Worm (Caenorhabditis elegans) whole organism, L2 larva: ENCODE results near the gene snr-5.

Source experiments
- C34F6.9 ChIP-seq: fragments of 150-350 bp; optimal IDR thresholded peaks from 2 replicates; lab custom pipeline; 2014; ENCODE audit warnings: missing biosample characterization, missing genetic modification characterization
- F13H6.1 ChIP-seq: sonication (generic microtip); optimal IDR thresholded peaks from 2 replicates; lab custom pipeline; 2016; ENCODE audit warnings: missing genetic modification characterization, missing compliant biosample characterization
- R02D3.7 ChIP-seq: fragments of 150-350 bp; optimal IDR thresholded peaks from 2 replicates; lab custom pipeline; 2014; ENCODE audit warnings: missing biosample characterization, missing genetic modification characterization
- Y55F3AM.14 ChIP-seq: fragments of 200-800 bp; sonication (Bioruptor generic); optimal IDR thresholded peaks from 2 replicates; lab custom pipeline; 2018; ENCODE audit warnings: mild to moderate bottlenecking, missing genetic modification characterization, missing compliant biosample characterization
- ZK546.5 ChIP-seq: sonication (generic microtip); optimal IDR thresholded peaks from 2 replicates; lab custom pipeline; 2017; ENCODE audit warnings: missing biosample characterization, missing genetic modification characterization
- aly-2 ChIP-seq: fragments of 150-350 bp; optimal IDR thresholded peaks from 2 replicates; lab custom pipeline; 2014; ENCODE audit warnings: missing biosample characterization, missing genetic modification characterization
- ama-1 ChIP-seq: fragments of 150-350 bp; optimal IDR thresholded peaks from 2 replicates; lab custom pipeline; 2018; ENCODE audit warnings: inconsistent platforms
- blmp-1 ChIP-seq: sonication (generic microtip); optimal IDR thresholded peaks from 2 replicates; lab custom pipeline; 2017; ENCODE audit warnings: missing genetic modification characterization, mild to moderate bottlenecking, missing compliant biosample characterization, antibody characterized with exemption, moderate library complexity; ENCODE audit not compliant: insufficient read depth
- ceh-82 ChIP-seq: fragments of 150-350 bp; optimal IDR thresholded peaks from 2 replicates; lab custom pipeline; 2014; ENCODE audit warnings: missing biosample characterization, missing genetic modification characterization
- egl-27 ChIP-seq: sonication (generic microtip); optimal IDR thresholded peaks from 3 replicates; lab custom pipeline; 2017; ENCODE audit warnings: missing biosample characterization, missing genetic modification reagents, missing genetic modification characterization
- elt-1 ChIP-seq: fragments of 150-350 bp; optimal IDR thresholded peaks from 2 replicates; lab custom pipeline; 2014; ENCODE audit warnings: missing biosample characterization, missing genetic modification characterization
- gmeb-1 ChIP-seq: fragments of 150-350 bp; optimal IDR thresholded peaks from 2 replicates; lab custom pipeline; 2014; ENCODE audit warnings: missing biosample characterization, missing genetic modification characterization
- lin-11 ChIP-seq: fragments of 150-350 bp; sonication (generic microtip); optimal IDR thresholded peaks from 2 replicates; lab custom pipeline; 2014; ENCODE audit warnings: missing biosample characterization, missing genetic modification characterization, inconsistent platforms, mixed read lengths
- lin-13 ChIP-seq: fragments of 150-350 bp; optimal IDR thresholded peaks from 2 replicates; lab custom pipeline; 2014; ENCODE audit warnings: missing biosample characterization, missing genetic modification reagents, missing genetic modification characterization
- lin-39 ChIP-seq: fragments of 150-350 bp; optimal IDR thresholded peaks from 2 replicates; lab custom pipeline; 2014; ENCODE audit warnings: missing biosample characterization, missing genetic modification reagents, missing genetic modification characterization
- lsy-2 ChIP-seq, 2 experiments: fragments of 150-350 bp in 1 of 2; sonication (generic microtip) in 1 of 2; optimal IDR thresholded peaks; 2 replicates each; lab custom pipeline; 2014 to 2017; ENCODE audit warnings: missing biosample characterization in 2 of 2, missing genetic modification characterization in 2 of 2
- mdl-1 ChIP-seq, 2 experiments: fragments of 150-350 bp in 1 of 2; sonication (generic microtip) in 1 of 2; optimal IDR thresholded peaks; 2 replicates each; lab custom pipeline; 2017; ENCODE audit warnings: missing biosample characterization in 2 of 2, missing genetic modification characterization in 2 of 2
- nhr-10 ChIP-seq: sonication (generic microtip); optimal IDR thresholded peaks from 2 replicates; lab custom pipeline; 2017; ENCODE audit warnings: missing biosample characterization, missing genetic modification characterization
- nhr-11 ChIP-seq: fragments of 150-350 bp; optimal IDR thresholded peaks from 2 replicates; lab custom pipeline; 2014; ENCODE audit warnings: missing biosample characterization, missing genetic modification characterization
- nhr-12 ChIP-seq: fragments of 150-350 bp; optimal IDR thresholded peaks from 2 replicates; lab custom pipeline; 2014; ENCODE audit warnings: missing biosample characterization, missing genetic modification characterization
- nhr-129 ChIP-seq: fragments of 150-350 bp; optimal IDR thresholded peaks from 2 replicates; lab custom pipeline; 2014; ENCODE audit warnings: missing biosample characterization, missing genetic modification characterization
- nhr-21 ChIP-seq: fragments of 150-350 bp; optimal IDR thresholded peaks from 2 replicates; lab custom pipeline; 2014; ENCODE audit warnings: missing biosample characterization, missing genetic modification characterization
- nhr-23 ChIP-seq: fragments of 150-350 bp; optimal IDR thresholded peaks from 2 replicates; lab custom pipeline; 2014; ENCODE audit warnings: missing biosample characterization, missing genetic modification reagents, missing genetic modification characterization
- nhr-237 ChIP-seq: fragments of 150-350 bp; optimal IDR thresholded peaks from 2 replicates; lab custom pipeline; 2014; ENCODE audit warnings: missing biosample characterization, missing genetic modification characterization
- nhr-25 ChIP-seq: fragments of 150-350 bp; sonication (generic microtip); optimal IDR thresholded peaks from 3 replicates; lab custom pipeline; 2014; ENCODE audit warnings: missing biosample characterization, missing genetic modification characterization
- nhr-6 ChIP-seq: fragments of 150-350 bp; optimal IDR thresholded peaks from 2 replicates; lab custom pipeline; 2014; ENCODE audit warnings: missing biosample characterization, missing genetic modification characterization
- nhr-77 ChIP-seq: fragments of 150-350 bp; optimal IDR thresholded peaks from 2 replicates; lab custom pipeline; 2014; ENCODE audit warnings: missing biosample characterization, missing genetic modification characterization
- peb-1 ChIP-seq: fragments of 150-350 bp; optimal IDR thresholded peaks from 2 replicates; lab custom pipeline; 2014; ENCODE audit warnings: missing biosample characterization, missing genetic modification characterization
- sem-4 ChIP-seq: fragments of 150-350 bp; optimal IDR thresholded peaks from 2 replicates; lab custom pipeline; 2014; ENCODE audit warnings: missing biosample characterization, missing genetic modification reagents, missing genetic modification characterization
- sma-3 ChIP-seq: sonication (generic microtip); optimal IDR thresholded peaks from 2 replicates; lab custom pipeline; 2016; ENCODE audit warnings: missing genetic modification reagents, missing genetic modification characterization, missing compliant biosample characterization
- sma-9 ChIP-seq, 2 experiments: fragments of 150-350 bp in 1 of 2; sonication (generic microtip) in 1 of 2; optimal IDR thresholded peaks; 2 replicates each; lab custom pipeline; 2014 to 2016; ENCODE audit warnings: missing genetic modification characterization in 2 of 2, mild to moderate bottlenecking in 1 of 2, missing biosample characterization in 1 of 2, missing compliant biosample characterization in 1 of 2, missing genetic modification reagents in 1 of 2, moderate library complexity in 1 of 2
- unc-55 ChIP-seq: fragments of 150-350 bp; sonication (generic microtip); optimal IDR thresholded peaks from 3 replicates; lab custom pipeline; 2014; ENCODE audit warnings: missing biosample characterization, missing genetic modification reagents, missing genetic modification characterization
- ztf-1 ChIP-seq: fragments of 200-800 bp; sonication (Bioruptor generic); conservative IDR thresholded peaks from 2 replicates; pipeline ENCODE4 v1.3.6; 2022; ENCODE audit warnings: missing genetic modification characterization, missing compliant biosample characterization
- ztf-4 ChIP-seq: fragments of 150-350 bp; optimal IDR thresholded peaks from 2 replicates; lab custom pipeline; 2014; ENCODE audit warnings: missing biosample characterization, missing genetic modification characterization

Gene snr-5

DNA sequence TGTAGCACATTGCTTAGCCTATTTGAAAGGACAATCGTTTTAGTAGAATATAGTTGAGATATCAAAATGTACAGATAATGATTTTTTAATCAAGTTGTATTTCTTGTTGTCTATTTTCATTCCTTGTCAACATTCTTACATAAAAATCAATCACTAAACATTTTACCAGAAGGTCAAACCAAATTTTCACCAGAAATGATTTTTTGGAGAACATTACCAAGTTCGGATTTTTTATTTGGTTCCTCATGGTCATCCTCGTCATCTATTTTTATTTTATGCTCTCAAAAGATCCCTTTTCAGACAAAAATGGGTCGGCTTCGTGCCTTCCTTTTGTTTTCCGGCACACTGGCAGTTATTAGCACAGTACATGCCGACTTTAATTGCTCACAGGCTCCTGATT lies 11.6 kb downstream of the snr-5 start, which contains the start of gene tyr-1:
tyr-1 (plus strand) TSS at position 301 of the 400 bp plus-strand sequence.
- TF ChIP-seq nhr-10 (tag; lab: Kevin White, UChicago) (no peak), ztf-4 (no peak), lin-39 (tag; lab: Kevin White, UChicago) (no peak)
- TF ChIP-seq, all 48 proteins: peak for 0

DNA sequence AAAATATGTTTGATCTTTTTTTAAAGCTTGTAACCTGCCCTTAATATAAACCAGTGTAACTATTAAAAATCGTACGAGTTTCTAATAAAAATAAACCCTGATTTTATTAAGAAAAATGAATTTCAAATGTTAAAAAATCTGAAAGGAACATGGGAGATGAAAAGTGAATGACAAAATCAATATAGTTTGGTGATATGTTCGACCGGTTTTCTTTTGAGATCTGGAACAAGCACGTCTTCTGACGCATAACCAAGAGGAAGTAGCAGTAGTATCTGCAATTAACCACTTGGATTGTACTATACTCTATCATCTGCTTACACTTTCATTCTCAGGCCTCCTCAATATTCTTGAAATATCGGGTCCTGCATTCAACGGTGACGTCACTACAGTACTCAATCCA lies 15.2 kb downstream of the snr-5 start:
- TF ChIP-seq sma-3 (GFP tag; lab: Kevin White, UChicago): no peak
- peak; percentile 24 for TF ChIP-seq nhr-25 (tag; lab: Kevin White, UChicago)
- no peak for TF ChIP-seq egl-27 (tag; lab: Kevin White, UChicago)
- TF ChIP-seq nhr-21 (tag; lab: Kevin White, UChicago): no peak
- TF ChIP-seq ama-1: no peak

DNA sequence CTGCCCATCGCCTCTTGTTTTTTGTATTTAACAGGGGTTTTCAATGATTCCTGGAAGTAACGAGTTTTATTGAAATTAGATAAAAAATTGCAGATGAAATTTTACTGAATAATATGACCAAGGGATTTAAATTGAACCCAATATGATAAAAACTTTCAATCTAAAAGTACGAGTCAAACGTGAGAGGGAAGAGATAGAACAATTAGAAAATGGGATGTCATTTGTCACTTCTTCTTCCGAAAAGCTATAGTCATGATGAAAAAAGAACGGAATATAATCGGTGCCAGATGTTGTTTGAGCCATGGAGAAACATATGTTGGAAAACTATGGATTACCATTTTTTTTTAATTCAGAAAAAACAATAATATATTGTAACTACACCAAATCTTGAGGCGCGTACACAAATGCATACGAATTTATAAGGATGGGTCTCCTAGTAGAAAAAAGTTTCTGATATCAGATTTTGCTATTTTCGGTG lies 17.0 kb downstream of the snr-5 start, which contains the start of gene sup-18:
sup-18 (minus strand) TSS at position 51 of the 478 bp plus-strand sequence.
- TF ChIP-seq nhr-21 (tag; lab: Kevin White, UChicago) (no peak), nhr-6 (tag; lab: Kevin White, UChicago) (no peak), sma-9 (GFP tag; optimal IDR thresholded peaks at IDR 0.05; lab: Kevin White, UChicago) (no peak), sma-9 (tag; optimal IDR thresholded peaks at IDR 0.05; lab: Kevin White, UChicago) (no peak)

DNA sequence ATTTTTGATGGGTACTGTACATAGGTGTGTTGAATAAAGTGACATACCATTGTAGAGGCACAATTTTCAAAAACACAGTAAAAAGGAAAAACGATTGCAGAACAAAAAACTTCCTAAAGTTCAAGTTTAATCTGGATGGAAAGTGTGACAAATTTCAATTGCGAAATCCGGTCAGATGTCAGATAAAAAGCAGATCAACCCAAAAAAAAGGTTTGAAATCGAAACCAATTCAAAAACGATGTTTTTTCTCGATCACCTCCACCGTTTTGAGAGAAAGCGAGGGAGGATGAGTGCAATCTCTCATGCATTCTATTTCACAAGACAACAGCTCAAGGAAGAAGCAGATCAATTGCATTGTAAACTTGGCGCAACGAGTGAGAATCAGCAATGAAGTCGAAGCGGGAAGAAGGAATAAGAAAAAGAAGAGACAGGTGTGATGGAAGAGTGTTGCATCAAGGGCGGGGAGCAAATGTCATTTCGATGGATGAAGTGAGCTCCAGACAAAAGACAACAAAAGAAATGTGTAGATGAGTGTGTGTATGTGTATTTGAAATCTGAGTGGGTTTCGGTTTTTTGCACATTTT lies 18.4 kb downstream of the snr-5 start:
- TF ChIP-seq nhr-237 (tag; lab: Kevin White, UChicago) (no peak), peb-1 (tag; lab: Kevin White, UChicago) (no peak), C34F6.9 (tag; lab: Kevin White, UChicago) (peak; percentile 49), sma-9 (GFP tag; optimal IDR thresholded peaks at IDR 0.05; lab: Kevin White, UChicago) (peak; percentile 22), sma-9 (tag; optimal IDR thresholded peaks at IDR 0.05; lab: Kevin White, UChicago) (no peak), ZK546.5 (tag; lab: Kevin White, UChicago) (no peak), nhr-129 (tag; lab: Kevin White, UChicago) (peak; percentile 77), nhr-12 (no peak), elt-1 (tag; lab: Kevin White, UChicago) (no peak), mdl-1 (tag; optimal IDR thresholded peaks at IDR 0.05; lab: Kevin White, UChicago) (no peak), lin-13 (GFP tag; lab: Kevin White, UChicago) (no peak), Y55F3AM.14 (no peak), gmeb-1 (tag; lab: Kevin White, UChicago) (no peak), nhr-23 (tag; lab: Kevin White, UChicago) (no peak), egl-27 (tag; lab: Kevin White, UChicago) (no peak), nhr-10 (tag; lab: Kevin White, UChicago) (no peak), lin-11 (tag; lab: Kevin White, UChicago) (no peak), R02D3.7 (tag; lab: Kevin White, UChicago) (no peak), blmp-1 (tag; lab: Kevin White, UChicago) (no peak), ztf-1 (GFP tag; lab: Robert Waterston, UW) (no peak), nhr-25 (tag; lab: Kevin White, UChicago) (no peak), aly-2 (tag; lab: Kevin White, UChicago) (no peak), nhr-11 (tag; lab: Kevin White, UChicago) (no peak), F13H6.1 (tag; lab: Kevin White, UChicago) (peak; percentile 46), unc-55 (GFP tag; lab: Kevin White, UChicago) (no peak), ceh-82 (tag; lab: Kevin White, UChicago) (no peak), nhr-77 (tag; lab: Kevin White, UChicago) (no peak), lsy-2 (tag; optimal IDR thresholded peaks at IDR 0.05; lab: Kevin White, UChicago) (peak in 1 of 2 experiments; percentile 26), sem-4 (tag; lab: Kevin White, UChicago) (no peak)
